Worm (Caenorhabditis elegans): ENCODE data around the gene F35H10.2.

ce11 chrIV:8333034-8333433 lies 4.0 kb downstream of the F35H10.2 start:
- TF ChIP-seq B0310.2 (tag; optimal IDR thresholded peaks at IDR 0.05) (no peak), scrt-1 (GFP tag; IDR thresholded peaks at IDR 0.05) (no peak), ama-1 (optimal IDR thresholded peaks at IDR 0.05) (no peak), ceh-13 (GFP tag; optimal IDR thresholded peaks at IDR 0.05) (no peak), tbx-37 (GFP tag; conservative IDR thresholded peaks at IDR 0.05) (no peak), ets-7 (tag; optimal IDR thresholded peaks at IDR 0.05) (no peak), flt-1 (GFP tag; IDR thresholded peaks at IDR 0.05) (0 out of 2 replicates have a peak, but pooled peaks have one; percentile 2), hnd-1 (tag; optimal IDR thresholded peaks at IDR 0.05) (no peak), hmg-4 (GFP tag; optimal IDR thresholded peaks at IDR 0.05) (no peak)

Data from whole organism, early embryonic.